Worm (Caenorhabditis elegans): Measurements from ENCODE around the gene ppm-2.

The ppm-2 gene

ce11 chrIII:4689595-4689994 is 39.3 kb downstream of the ppm-2 start (continued):
- no peak for TF ChIP-seq lin-15B (tag; optimal IDR thresholded peaks at IDR 0.05)
- TF ChIP-seq unc-62 (GFP tag; optimal IDR thresholded peaks at IDR 0.05): no peak
- peak; percentile 66 for TF ChIP-seq ama-1 (optimal IDR thresholded peaks at IDR 0.05)
- peak; percentile 20 to 64 (median 61) for TF ChIP-seq ceh-82 (tag; optimal IDR thresholded peaks at IDR 0.05)
- TF ChIP-seq mep-1 (tag; optimal IDR thresholded peaks at IDR 0.05): peak; percentile 87
- peak; percentile 5 for TF ChIP-seq mef-2 (tag; optimal IDR thresholded peaks at IDR 0.05)
- peak; percentile 3 for TF ChIP-seq ceh-90 (tag; optimal IDR thresholded peaks at IDR 0.05)
- peak; percentile 37 for TF ChIP-seq jun-1 (tag; optimal IDR thresholded peaks at IDR 0.05)
- peak; percentile 56 for TF ChIP-seq irx-1 (tag; optimal IDR thresholded peaks at IDR 0.05)
- TF ChIP-seq nhr-71 (tag; optimal IDR thresholded peaks at IDR 0.05): peak; percentile 82
- peak; percentile 6 for TF ChIP-seq unc-86 (tag; optimal IDR thresholded peaks at IDR 0.05)
- peak; percentile 70 for TF ChIP-seq swsn-7 (tag; optimal IDR thresholded peaks at IDR 0.05)
- TF ChIP-seq mdl-1 (tag; optimal IDR thresholded peaks at IDR 0.05): peak in 1 of 2 experiments; percentile 94
- peak; percentile 68 for TF ChIP-seq nhr-85 (tag)
- TF ChIP-seq ets-5 (GFP tag; IDR thresholded peaks at IDR 0.05): no peak
- no peak for TF ChIP-seq egl-27 (tag; optimal IDR thresholded peaks at IDR 0.05)
- TF ChIP-seq snpc-4 (tag; optimal IDR thresholded peaks at IDR 0.05): no peak
- TF ChIP-seq dsc-1 (tag; optimal IDR thresholded peaks at IDR 0.05): peak; percentile 73
- no peak for TF ChIP-seq nhr-12 (tag; optimal IDR thresholded peaks at IDR 0.05)
- TF ChIP-seq ztf-11 (tag; optimal IDR thresholded peaks at IDR 0.05): peak in 1 of 2 experiments; percentile 15
- TF ChIP-seq sox-4 (tag; optimal IDR thresholded peaks at IDR 0.05): no peak
- TF ChIP-seq lsy-2 (tag; optimal IDR thresholded peaks at IDR 0.05): peak; percentile 64 to 79
- peak; percentile 78 for TF ChIP-seq nhr-20 (tag; optimal IDR thresholded peaks at IDR 0.05)
- TF ChIP-seq dpl-1 (GFP tag; optimal IDR thresholded peaks at IDR 0.05): peak; percentile 40 to 62 (median 58)
- TF ChIP-seq rnt-1 (tag; optimal IDR thresholded peaks at IDR 0.05): peak; percentile 83
- peak; percentile 50 for TF ChIP-seq ztf-4 (tag; optimal IDR thresholded peaks at IDR 0.05)
- TF ChIP-seq xbp-1 (tag; optimal IDR thresholded peaks at IDR 0.05): peak; percentile 61
- no peak for TF ChIP-seq nhr-84 (tag; optimal IDR thresholded peaks at IDR 0.05)
- TF ChIP-seq grh-1 (GFP tag; IDR thresholded peaks at IDR 0.05): 0 out of 2 replicates have a peak, but pooled peaks have one; percentile 38
- TF ChIP-seq nhr-76 (tag; optimal IDR thresholded peaks at IDR 0.05): no peak
- TF ChIP-seq lin-13 (GFP tag; optimal IDR thresholded peaks at IDR 0.05): peak; percentile 59
- TF ChIP-seq F16B12.6 (tag; optimal IDR thresholded peaks at IDR 0.05): no peak
- peak; percentile 4 for TF ChIP-seq zip-4 (GFP tag; optimal IDR thresholded peaks at IDR 0.05)
- TF ChIP-seq unc-130 (tag; optimal IDR thresholded peaks at IDR 0.05): peak; percentile 76
- no peak for TF ChIP-seq nhr-28 (tag; optimal IDR thresholded peaks at IDR 0.05)
- TF ChIP-seq lin-35 (GFP tag; optimal IDR thresholded peaks at IDR 0.05): peak; percentile 41 to 86
- TF ChIP-seq fkh-8 (tag; optimal IDR thresholded peaks at IDR 0.05): peak; percentile 20
- peak; percentile 14 for TF ChIP-seq blmp-1 (tag; optimal IDR thresholded peaks at IDR 0.05)
- no peak for TF ChIP-seq C34B4.2 (tag; optimal IDR thresholded peaks at IDR 0.05)
- peak in 3 of 6 experiments; percentile 9 to 71 (median 21) for TF ChIP-seq elt-3 (tag; optimal IDR thresholded peaks at IDR 0.05)
- no peak for TF ChIP-seq ceh-88 (GFP tag; IDR thresholded peaks at IDR 0.05)
- no peak for TF ChIP-seq hlh-17 (GFP tag; optimal IDR thresholded peaks at IDR 0.05; ENCODE audit: borderline replicate concordance)
- peak; percentile 25 for TF ChIP-seq hpl-2 (GFP tag; optimal IDR thresholded peaks at IDR 0.05)
- peak; percentile 87 for TF ChIP-seq snu-23 (GFP tag; optimal IDR thresholded peaks at IDR 0.05)
- TF ChIP-seq efl-1 (optimal IDR thresholded peaks at IDR 0.05): peak; percentile 50 to 72
- peak; percentile 32 to 97 for TF ChIP-seq efl-1 (GFP tag; optimal IDR thresholded peaks at IDR 0.05 in 1 of 2)
- TF ChIP-seq nhr-47 (tag; optimal IDR thresholded peaks at IDR 0.05): peak; percentile 73
- no peak for TF ChIP-seq pag-3 (tag; optimal IDR thresholded peaks at IDR 0.05; ENCODE audit: borderline replicate concordance, insufficient read depth)
- peak; percentile 47 for TF ChIP-seq skn-1 (tag; optimal IDR thresholded peaks at IDR 0.05)
- peak; percentile 24 for TF ChIP-seq aly-2 (tag; optimal IDR thresholded peaks at IDR 0.05)
- peak; percentile 46 for TF ChIP-seq C04F5.9 (tag; optimal IDR thresholded peaks at IDR 0.05)
